Worm (Caenorhabditis elegans) whole organism, L3 larva: ENCODE measurements around the gene mrps-26.

Source experiments
- ZK546.5 ChIP-seq: sonication (generic microtip); optimal IDR thresholded peaks from 2 replicates; lab custom pipeline; 2017; ENCODE audit warnings: missing biosample characterization, missing genetic modification characterization
- aly-2 ChIP-seq: fragments of 150-350 bp; optimal IDR thresholded peaks from 2 replicates; lab custom pipeline; 2014; ENCODE audit warnings: missing biosample characterization, missing genetic modification characterization
- ama-1 ChIP-seq: fragments of 150-350 bp; optimal IDR thresholded peaks from 2 replicates; lab custom pipeline; 2018
- ceh-16 ChIP-seq: sonication (generic microtip); optimal IDR thresholded peaks from 2 replicates; lab custom pipeline; 2017; ENCODE audit warnings: missing biosample characterization, missing genetic modification characterization
- ceh-28 ChIP-seq: fragments of 150-350 bp; optimal IDR thresholded peaks from 2 replicates; lab custom pipeline; 2014; ENCODE audit warnings: missing biosample characterization, missing genetic modification reagents, missing genetic modification characterization
- ceh-82 ChIP-seq: fragments of 150-350 bp; optimal IDR thresholded peaks from 2 replicates; lab custom pipeline; 2014; ENCODE audit warnings: missing biosample characterization, missing genetic modification characterization
- ceh-9 ChIP-seq: sonication (generic microtip); optimal IDR thresholded peaks from 2 replicates; lab custom pipeline; 2018; ENCODE audit warnings: missing biosample characterization, missing genetic modification characterization
- daf-12 ChIP-seq: fragments of 150-350 bp; optimal IDR thresholded peaks from 2 replicates; lab custom pipeline; 2014; ENCODE audit warnings: missing biosample characterization, missing genetic modification reagents, missing genetic modification characterization
- egl-27 ChIP-seq: sonication (generic microtip); optimal IDR thresholded peaks from 4 replicates; lab custom pipeline; 2017; ENCODE audit warnings: missing biosample characterization, missing genetic modification reagents, missing genetic modification characterization
- egl-5 ChIP-seq: fragments of 150-350 bp; optimal IDR thresholded peaks from 2 replicates; lab custom pipeline; 2017; ENCODE audit warnings: missing biosample characterization, missing genetic modification reagents, missing genetic modification characterization, inconsistent platforms
- elt-1 ChIP-seq: fragments of 150-350 bp; optimal IDR thresholded peaks from 2 replicates; lab custom pipeline; 2014; ENCODE audit warnings: missing biosample characterization, missing genetic modification characterization
- elt-2 ChIP-seq: sonication (generic microtip); optimal IDR thresholded peaks from 2 replicates; lab custom pipeline; 2016; ENCODE audit warnings: missing genetic modification reagents, mild to moderate bottlenecking, missing genetic modification characterization, missing compliant biosample characterization
- eor-1 ChIP-seq, 2 experiments: fragments of 150-350 bp; optimal IDR thresholded peaks; 2 replicates each; lab custom pipeline; 2014 to 2018; ENCODE audit warnings: missing biosample characterization in 2 of 2, missing genetic modification characterization in 2 of 2
- fkh-10 ChIP-seq: sonication (generic microtip); optimal IDR thresholded peaks from 2 replicates; lab custom pipeline; 2017; ENCODE audit warnings: missing biosample characterization, missing genetic modification reagents, missing genetic modification characterization
- fkh-2 ChIP-seq: fragments of 150-350 bp; optimal IDR thresholded peaks from 2 replicates; lab custom pipeline; 2014; ENCODE audit warnings: missing biosample characterization, missing genetic modification reagents, missing genetic modification characterization
- fos-1 ChIP-seq: fragments of 150-350 bp; optimal IDR thresholded peaks from 2 replicates; lab custom pipeline; 2014; ENCODE audit warnings: missing biosample characterization, missing genetic modification characterization
- jun-1 ChIP-seq: fragments of 150-350 bp; optimal IDR thresholded peaks from 2 replicates; lab custom pipeline; 2014; ENCODE audit warnings: missing biosample characterization, missing genetic modification reagents, missing genetic modification characterization
- lin-15B ChIP-seq: fragments of 150-350 bp; optimal IDR thresholded peaks from 2 replicates; lab custom pipeline; 2014; ENCODE audit warnings: missing biosample characterization, missing genetic modification characterization
- lin-39 ChIP-seq: fragments of 150-350 bp; optimal IDR thresholded peaks from 2 replicates; lab custom pipeline; 2018; ENCODE audit warnings: missing biosample characterization, missing genetic modification reagents, missing genetic modification characterization
- mdl-1 ChIP-seq: fragments of 150-350 bp; optimal IDR thresholded peaks from 2 replicates; lab custom pipeline; 2014; ENCODE audit warnings: missing biosample characterization, missing genetic modification characterization
- mml-1 ChIP-seq: fragments of 150-350 bp; sonication (generic microtip); optimal IDR thresholded peaks from 3 replicates; lab custom pipeline; 2014; ENCODE audit warnings: missing biosample characterization, missing genetic modification characterization
- nfya-1 ChIP-seq: sonication (generic microtip); optimal IDR thresholded peaks from 2 replicates; lab custom pipeline; 2017; ENCODE audit warnings: missing genetic modification characterization, mild to moderate bottlenecking, missing compliant biosample characterization, antibody characterized with exemption, moderate library complexity; ENCODE audit not compliant: insufficient read depth
- nhr-12 ChIP-seq: fragments of 150-350 bp; optimal IDR thresholded peaks from 2 replicates; lab custom pipeline; 2014; ENCODE audit warnings: missing biosample characterization, missing genetic modification characterization
- nhr-23 ChIP-seq: fragments of 150-350 bp; optimal IDR thresholded peaks from 2 replicates; lab custom pipeline; 2014; ENCODE audit warnings: missing biosample characterization, missing genetic modification reagents, missing genetic modification characterization
- nhr-237 ChIP-seq: fragments of 150-350 bp; optimal IDR thresholded peaks from 2 replicates; lab custom pipeline; 2014; ENCODE audit warnings: missing biosample characterization, missing genetic modification characterization
- nhr-25 ChIP-seq: sonication (generic microtip); optimal IDR thresholded peaks from 2 replicates; lab custom pipeline; 2017; ENCODE audit warnings: missing biosample characterization, missing genetic modification characterization
- nhr-28 ChIP-seq: fragments of 150-350 bp; optimal IDR thresholded peaks from 2 replicates; lab custom pipeline; 2014; ENCODE audit warnings: missing biosample characterization, missing genetic modification characterization
- nhr-43 ChIP-seq: sonication (generic microtip); optimal IDR thresholded peaks from 2 replicates; lab custom pipeline; 2016; ENCODE audit warnings: mild to moderate bottlenecking, missing genetic modification characterization, missing compliant biosample characterization; ENCODE audit not compliant: poor library complexity, severe bottlenecking
- nhr-76 ChIP-seq: fragments of 150-350 bp; sonication (generic microtip); optimal IDR thresholded peaks from 5 replicates; lab custom pipeline; 2014; ENCODE audit warnings: missing biosample characterization, missing genetic modification characterization
- pha-4 ChIP-seq: fragments of 150-350 bp; optimal IDR thresholded peaks from 2 replicates; lab custom pipeline; 2014; ENCODE audit warnings: missing biosample characterization, missing genetic modification reagents, missing genetic modification characterization
- pqm-1 ChIP-seq: fragments of 150-350 bp; optimal IDR thresholded peaks from 2 replicates; lab custom pipeline; 2017; ENCODE audit warnings: missing biosample characterization, missing genetic modification characterization, inconsistent platforms
- skn-1 ChIP-seq: fragments of 150-350 bp; optimal IDR thresholded peaks from 2 replicates; lab custom pipeline; 2014; ENCODE audit warnings: missing biosample characterization, missing genetic modification characterization
- snpc-4 ChIP-seq: fragments of 150-350 bp; optimal IDR thresholded peaks from 2 replicates; lab custom pipeline; 2014; ENCODE audit warnings: missing biosample characterization, missing genetic modification characterization
- tbx-2 ChIP-seq: sonication (generic microtip); optimal IDR thresholded peaks from 2 replicates; lab custom pipeline; 2016; ENCODE audit warnings: mild to moderate bottlenecking, missing genetic modification characterization, missing compliant biosample characterization
- unc-39 ChIP-seq: sonication (generic microtip); optimal IDR thresholded peaks from 4 replicates; lab custom pipeline; 2017; ENCODE audit warnings: missing biosample characterization, missing genetic modification characterization
- unc-62 ChIP-seq: fragments of 150-350 bp; sonication (generic microtip); optimal IDR thresholded peaks from 4 replicates; lab custom pipeline; 2014; ENCODE audit warnings: missing biosample characterization, missing genetic modification reagents, missing genetic modification characterization
- zag-1 ChIP-seq: fragments of 150-350 bp; optimal IDR thresholded peaks from 2 replicates; lab custom pipeline; 2014; ENCODE audit warnings: missing biosample characterization, missing genetic modification characterization
- ztf-11 ChIP-seq: fragments of 150-350 bp; optimal IDR thresholded peaks from 2 replicates; lab custom pipeline; 2014; ENCODE audit warnings: missing biosample characterization, missing genetic modification characterization
- ztf-4 ChIP-seq: fragments of 150-350 bp; optimal IDR thresholded peaks from 2 replicates; lab custom pipeline; 2014; ENCODE audit warnings: missing biosample characterization, missing genetic modification characterization

mrps-26 gene

DNA sequence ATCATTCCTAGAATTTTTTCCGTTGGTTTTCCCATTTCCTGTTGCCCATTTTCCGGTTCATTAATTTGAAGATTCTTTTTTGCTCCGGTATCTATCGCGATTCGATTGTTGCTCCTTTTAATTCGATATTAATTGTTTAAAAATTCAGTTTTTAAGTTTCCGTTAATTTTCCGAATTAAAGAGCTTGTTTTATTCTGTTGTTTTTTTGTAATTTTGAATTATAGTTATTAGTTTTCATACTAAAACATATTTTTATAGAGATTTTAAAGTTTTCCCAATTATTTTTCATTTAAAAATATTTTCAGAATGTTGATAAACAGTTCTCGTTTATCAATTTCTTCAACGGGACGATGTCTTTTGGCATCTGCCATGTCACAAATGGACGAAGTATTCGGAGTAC lies at the start of gene mrps-26:
TSS of gene mrps-26 (plus strand) at position 301 of the 400 bp plus-strand sequence.
- no peak for TF ChIP-seq unc-39 (tag; lab: Kevin White, UChicago)
- TF ChIP-seq lin-39 (tag; lab: Kevin White, UChicago): no peak
- no peak for TF ChIP-seq eor-1 (tag; optimal IDR thresholded peaks at IDR 0.05; lab: Kevin White, UChicago)
- TF ChIP-seq pha-4 (tag; lab: Kevin White, UChicago): no peak
- TF ChIP-seq unc-62 (GFP tag; lab: Kevin White, UChicago): no peak
- no peak for TF ChIP-seq aly-2
- no peak for TF ChIP-seq mdl-1 (tag; lab: Kevin White, UChicago)
- TF ChIP-seq nhr-76 (tag; lab: Kevin White, UChicago): no peak
- TF ChIP-seq lin-15B (tag; lab: Kevin White, UChicago): no peak
- TF ChIP-seq nhr-12 (tag; lab: Kevin White, UChicago): no peak
- TF ChIP-seq egl-5 (tag; lab: Kevin White, UChicago): no peak
- TF ChIP-seq fkh-2 (tag; lab: Kevin White, UChicago): no peak
- no peak for TF ChIP-seq nhr-28 (tag; lab: Kevin White, UChicago)
- TF ChIP-seq ceh-82 (tag; lab: Kevin White, UChicago): no peak
- no peak for TF ChIP-seq tbx-2 (tag; lab: Kevin White, UChicago)
- TF ChIP-seq elt-1 (tag; lab: Kevin White, UChicago): no peak
- no peak for TF ChIP-seq mml-1
- TF ChIP-seq ztf-11 (tag; lab: Kevin White, UChicago): no peak
- no peak for TF ChIP-seq nhr-43 (tag; lab: Kevin White, UChicago)

DNA sequence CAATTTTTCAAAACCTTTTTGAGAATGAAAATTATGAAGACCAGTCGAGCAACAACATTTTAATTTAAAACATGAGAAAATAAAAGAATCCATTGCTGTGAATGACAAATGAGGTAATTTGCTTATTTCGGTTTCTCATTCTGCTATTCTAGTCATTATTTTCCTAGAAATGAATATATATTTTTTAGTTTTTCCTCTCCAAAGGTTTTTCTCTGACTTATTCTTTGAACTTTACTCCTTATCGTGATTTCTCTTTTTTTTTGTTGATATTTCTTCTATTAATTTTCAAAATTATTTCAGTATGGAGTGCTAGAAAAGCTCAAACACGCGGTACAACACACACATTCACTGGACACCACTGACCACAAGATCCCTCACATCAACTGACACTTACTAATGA lies 48.8 kb upstream of the mrps-26 start, which contains the start of gene pup-2:
TSS of gene pup-2 (plus strand) at position 301 of the 400 bp plus-strand sequence.
- TF ChIP-seq ceh-28 (tag; lab: Kevin White, UChicago): no peak
- TF ChIP-seq ceh-16: no peak
- TF ChIP-seq ceh-9 (tag; lab: Kevin White, UChicago): no peak
- TF ChIP-seq jun-1 (tag; lab: Kevin White, UChicago): no peak
- no peak for TF ChIP-seq nhr-237
- TF ChIP-seq nhr-25 (tag; lab: Kevin White, UChicago): no peak
- TF ChIP-seq pqm-1: no peak
- TF ChIP-seq elt-2 (tag; lab: Kevin White, UChicago): no peak
- TF ChIP-seq egl-27: no peak
- TF ChIP-seq ztf-11 (tag; lab: Kevin White, UChicago): no peak
- TF ChIP-seq daf-12 (tag; lab: Kevin White, UChicago): no peak
- no peak for TF ChIP-seq ztf-4

DNA sequence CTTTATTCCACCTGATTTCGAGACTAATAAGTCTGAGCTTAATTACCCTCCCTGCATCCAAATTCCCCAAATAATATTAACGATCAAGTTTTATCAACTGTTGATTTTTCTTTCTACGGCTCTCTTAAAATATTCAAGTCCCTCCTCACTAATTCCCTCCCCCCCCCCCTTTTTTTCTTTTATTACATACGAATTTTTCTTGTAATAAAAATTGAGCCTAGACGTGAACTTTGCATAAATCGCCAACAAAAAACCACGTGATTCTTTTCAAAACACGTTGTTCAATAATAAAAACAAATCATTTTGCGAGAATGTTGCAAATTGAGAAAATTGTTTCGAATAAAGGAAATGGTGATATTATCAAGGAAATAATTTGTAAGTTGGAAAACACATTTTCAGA lies 46.0 kb upstream of the mrps-26 start, which contains the start of gene K10D2.8:
TSS of gene K10D2.8 (plus strand) at position 301 of the 400 bp plus-strand sequence.
- no peak for TF ChIP-seq mdl-1 (tag; lab: Kevin White, UChicago)
- TF ChIP-seq nhr-25 (tag; lab: Kevin White, UChicago): no peak
- TF ChIP-seq zag-1 (tag; lab: Kevin White, UChicago): no peak
- TF ChIP-seq skn-1: no peak
- TF ChIP-seq ZK546.5: no peak
- no peak for TF ChIP-seq nhr-76 (tag; lab: Kevin White, UChicago)
- no peak for TF ChIP-seq tbx-2 (tag; lab: Kevin White, UChicago)
- no peak for TF ChIP-seq unc-39 (tag; lab: Kevin White, UChicago)
- no peak for TF ChIP-seq daf-12 (tag; lab: Kevin White, UChicago)
- TF ChIP-seq pqm-1: no peak
- TF ChIP-seq egl-27: no peak
- no peak for TF ChIP-seq ama-1
- no peak for TF ChIP-seq snpc-4 (tag; lab: Kevin White, UChicago)
- no peak for TF ChIP-seq fkh-10 (GFP tag; lab: Kevin White, UChicago)
- TF ChIP-seq fos-1 (tag; lab: Kevin White, UChicago): no peak

DNA sequence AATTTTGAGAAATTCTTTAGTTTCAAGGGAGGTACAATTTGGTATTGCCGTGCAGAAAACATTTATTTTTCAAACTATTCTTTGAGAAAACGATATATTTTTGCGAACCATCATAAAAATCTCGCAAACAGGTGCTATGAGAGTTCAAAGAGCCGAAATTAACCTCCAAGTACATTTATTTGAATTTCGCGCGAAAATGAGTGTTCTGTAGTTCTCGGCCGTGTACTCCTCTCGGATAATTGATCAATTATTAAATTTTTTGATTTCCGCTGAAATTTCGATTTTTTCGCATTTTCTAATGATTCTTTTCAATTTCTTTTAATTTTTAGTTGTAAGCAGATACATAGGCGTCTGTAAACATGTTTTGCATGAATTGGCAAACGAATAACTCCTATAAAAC lies 44.2 kb upstream of the mrps-26 start:
- TF ChIP-seq elt-2 (tag; lab: Kevin White, UChicago) (no peak), pha-4 (tag; lab: Kevin White, UChicago) (peak; percentile 43), nfya-1 (peak; percentile 24), nhr-23 (tag; lab: Kevin White, UChicago) (peak; percentile 44), fos-1 (tag; lab: Kevin White, UChicago) (no peak), nhr-43 (tag; lab: Kevin White, UChicago) (peak; percentile 41)
